Worm (Caenorhabditis elegans): ENCODE data around the gene K06A4.6.

The K06A4.6 gene

ce11 chrV:9506931-9507330 lies 26.5 kb upstream of the K06A4.6 start (continued):
- TF ChIP-seq zag-1 (tag; optimal IDR thresholded peaks at IDR 0.05) (no peak), php-3 (GFP tag; IDR thresholded peaks at IDR 0.05) (peak; percentile 96), ZK546.5 (tag; optimal IDR thresholded peaks at IDR 0.05) (no peak), lin-39 (tag; optimal IDR thresholded peaks at IDR 0.05) (no peak), ama-1 (optimal IDR thresholded peaks at IDR 0.05) (no peak), ctbp-1 (GFP tag; IDR thresholded peaks at IDR 0.05) (no peak), F49E8.2 (tag; optimal IDR thresholded peaks at IDR 0.05; ENCODE audit: borderline replicate concordance) (no peak), lin-1 (GFP tag; IDR thresholded peaks at IDR 0.05) (no peak), mep-1 (tag; optimal IDR thresholded peaks at IDR 0.05) (peak; percentile 15), ZK337.2 (GFP tag; IDR thresholded peaks at IDR 0.05) (no peak), mxl-2 (GFP tag; conservative IDR thresholded peaks at IDR 0.05) (no peak), egl-27 (tag; optimal IDR thresholded peaks at IDR 0.05) (no peak), zfp-3 (GFP tag; conservative IDR thresholded peaks at IDR 0.05) (no peak), ztf-7 (tag; optimal IDR thresholded peaks at IDR 0.05) (no peak), lin-38 (GFP tag; IDR thresholded peaks at IDR 0.05) (no peak), aha-1 (tag) (no peak), spr-1 (tag; optimal IDR thresholded peaks at IDR 0.05) (no peak), nhr-28 (tag; optimal IDR thresholded peaks at IDR 0.05) (peak; percentile 79), mdl-1 (tag; optimal IDR thresholded peaks at IDR 0.05) (peak in 1 of 2 experiments; percentile 37), ceh-62 (tag; optimal IDR thresholded peaks at IDR 0.05) (no peak), hlh-30 (tag; optimal IDR thresholded peaks at IDR 0.05; ENCODE audit: insufficient read depth) (peak; percentile 48), snpc-1.2 (GFP tag; IDR thresholded peaks at IDR 0.05) (no peak), nhr-11 (tag; optimal IDR thresholded peaks at IDR 0.05) (no peak), tra-1 (GFP tag; IDR thresholded peaks at IDR 0.05) (no peak), mes-2 (tag; optimal IDR thresholded peaks at IDR 0.05; ENCODE audit: poor library complexity, severe bottlenecking) (no peak), jun-1 (tag; optimal IDR thresholded peaks at IDR 0.05) (no peak), daf-16 (GFP tag; optimal IDR thresholded peaks at IDR 0.05) (no peak), daf-16 (tag; optimal IDR thresholded peaks at IDR 0.05) (peak; percentile 25)

ce11 chrV:9504474-9504960 lies 24.1 kb upstream of the K06A4.6 start, which contains the start of gene haao-1:
haao-1 (plus strand) TSS chrV:9504910.
- no peak for TF ChIP-seq jun-1 (tag; optimal IDR thresholded peaks at IDR 0.05)
- peak; percentile 87 for TF ChIP-seq aha-1 (tag)
- TF ChIP-seq hlh-11 (tag; optimal IDR thresholded peaks at IDR 0.05): peak; percentile 6
- TF ChIP-seq zag-1 (tag; optimal IDR thresholded peaks at IDR 0.05): no peak
- TF ChIP-seq ceh-32 (tag; optimal IDR thresholded peaks at IDR 0.05; ENCODE audit: poor library complexity): no peak
- peak; percentile 13 for TF ChIP-seq mxl-3 (GFP tag; optimal IDR thresholded peaks at IDR 0.05)

- TF ChIP-seq mdl-1 (tag; optimal IDR thresholded peaks at IDR 0.05) (no peak), dpl-1 (GFP tag; optimal IDR thresholded peaks at IDR 0.05) (peak; percentile 21), lin-1 (GFP tag; IDR thresholded peaks at IDR 0.05) (peak; percentile 67; the same call in 1 of the 2 replicates), aly-2 (tag; optimal IDR thresholded peaks at IDR 0.05) (no peak), nhr-77 (tag; optimal IDR thresholded peaks at IDR 0.05) (peak; percentile 12), ama-1 (optimal IDR thresholded peaks at IDR 0.05) (no peak), rbr-2 (tag; optimal IDR thresholded peaks at IDR 0.05) (peak; percentile 75), hif-1 (tag; optimal IDR thresholded peaks at IDR 0.05) (peak; percentile 14 to 45), daf-8 (GFP tag; IDR thresholded peaks at IDR 0.05) (0 out of 2 replicates have a peak, but pooled peaks have one; percentile 45), php-3 (GFP tag; IDR thresholded peaks at IDR 0.05) (peak; percentile 61; the same call in 1 of the 2 replicates), nhr-11 (tag; optimal IDR thresholded peaks at IDR 0.05) (no peak), snpc-1.2 (GFP tag; IDR thresholded peaks at IDR 0.05) (peak; percentile 85; the same call in 1 of the 2 replicates), gei-8 (GFP tag; optimal IDR thresholded peaks at IDR 0.05) (peak; percentile 85), zip-11 (GFP tag; IDR thresholded peaks at IDR 0.05) (0 out of 2 replicates have a peak, but pooled peaks have one; percentile 49), mxl-3 (GFP tag; optimal IDR thresholded peaks at IDR 0.05) (peak; percentile 54), unc-62 (GFP tag; optimal IDR thresholded peaks at IDR 0.05 in 1 of 2) (peak in 1 of 2 experiments; percentile 93), unc-62 (tag; optimal IDR thresholded peaks at IDR 0.05) (no peak), ZK337.2 (GFP tag; IDR thresholded peaks at IDR 0.05) (peak; percentile 87), ceh-28 (tag; optimal IDR thresholded peaks at IDR 0.05) (no peak), tag-97 (GFP tag; IDR thresholded peaks at IDR 0.05) (no peak), dmd-9 (GFP tag; IDR thresholded peaks at IDR 0.05) (0 out of 2 replicates have a peak, but pooled peaks have one; percentile 49), unc-39 (tag; optimal IDR thresholded peaks at IDR 0.05) (no peak), dmd-6 (GFP tag; IDR thresholded peaks at IDR 0.05) (peak; percentile 84), lin-13 (GFP tag; optimal IDR thresholded peaks at IDR 0.05) (no peak), tra-1 (GFP tag; IDR thresholded peaks at IDR 0.05) (peak; percentile 85)
Observed at ce11 chrV:9503152-9503817, 22.8 kb upstream of the K06A4.6 start.
